Worm (Caenorhabditis elegans) whole organism, late embryonic: ENCODE data around the gene C55C3.3.

Experiments used
- ama-1 ChIP-seq: fragments of 150-350 bp; optimal IDR thresholded peaks from 2 replicates; lab custom pipeline; 2014
- ceh-24 ChIP-seq: sonication (generic microtip); optimal IDR thresholded peaks from 2 replicates; lab custom pipeline; 2016; ENCODE audit warnings: mild to moderate bottlenecking, missing genetic modification characterization, missing compliant biosample characterization
- dmd-4 ChIP-seq: sonication (generic microtip); optimal IDR thresholded peaks from 2 replicates; lab custom pipeline; 2016; ENCODE audit warnings: borderline replicate concordance, missing genetic modification characterization, missing compliant biosample characterization
- hlh-13 ChIP-seq: fragments of 200-800 bp; sonication (Bioruptor generic); optimal IDR thresholded peaks from 2 replicates; lab custom pipeline; 2018; ENCODE audit warnings: mild to moderate bottlenecking, missing genetic modification characterization, missing compliant biosample characterization
- hlh-8 ChIP-seq: sonication (generic microtip); optimal IDR thresholded peaks from 2 replicates; lab custom pipeline; 2016; ENCODE audit warnings: missing genotype, missing genetic modification characterization, missing compliant biosample characterization
- lin-11 ChIP-seq: fragments of 200-800 bp; sonication (Bioruptor generic); optimal IDR thresholded peaks from 2 replicates; lab custom pipeline; 2018; ENCODE audit warnings: mild to moderate bottlenecking, missing genetic modification characterization, missing compliant biosample characterization
- pag-3 ChIP-seq: sonication (generic microtip); optimal IDR thresholded peaks from 2 replicates; lab custom pipeline; 2016; ENCODE audit warnings: missing compliant biosample characterization, missing genetic modification characterization, borderline replicate concordance
- pha-4 ChIP-seq: fragments of 150-350 bp; optimal IDR thresholded peaks from 2 replicates; lab custom pipeline; 2018; ENCODE audit warnings: missing biosample characterization, missing genetic modification reagents, missing genetic modification characterization
- tbx-2 ChIP-seq: sonication (generic microtip); optimal IDR thresholded peaks from 2 replicates; lab custom pipeline; 2016; ENCODE audit warnings: missing genetic modification characterization, missing compliant biosample characterization
- ttx-3 ChIP-seq: sonication (generic microtip); optimal IDR thresholded peaks from 2 replicates; lab custom pipeline; 2016; ENCODE audit warnings: missing genetic modification reagents, missing genetic modification characterization, missing compliant biosample characterization

DNA sequence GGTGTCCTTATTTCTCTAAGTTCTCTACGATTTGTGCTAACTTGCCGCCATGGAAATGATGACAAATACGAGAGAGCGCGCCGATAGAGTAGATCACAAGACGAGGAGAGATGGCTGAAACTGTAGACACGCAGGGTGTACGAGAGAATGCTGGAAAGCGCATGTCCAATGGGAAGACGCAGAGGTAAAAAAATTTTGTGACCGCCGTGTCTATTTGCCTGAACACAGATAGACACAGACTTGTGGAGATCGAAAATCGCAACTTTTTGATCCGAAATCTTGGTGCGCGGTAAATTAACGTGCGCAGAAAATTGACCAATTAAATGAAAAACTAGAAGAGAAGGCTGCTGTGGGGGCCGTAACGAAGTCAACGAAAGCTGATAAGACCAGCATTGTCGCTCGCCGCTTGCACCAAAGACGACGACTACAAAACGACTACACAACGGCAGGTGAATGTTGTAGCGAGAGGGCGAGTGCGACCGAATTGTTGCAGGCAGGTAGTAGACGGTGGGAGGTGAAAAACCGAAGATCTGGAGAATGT lies 27.9 kb upstream of the C55C3.3 start:
- TF ChIP-seq tbx-2 (tag; lab: Kevin White, UChicago) (peak; percentile 50), hlh-8 (no peak), pag-3 (tag; lab: Kevin White, UChicago) (no peak), dmd-4 (tag; lab: Kevin White, UChicago) (no peak), ceh-24 (no peak), hlh-13 (GFP tag; lab: Kevin White, UChicago) (no peak), ama-1 (lab: Kevin White, UChicago) (no peak), lin-11 (no peak), ttx-3 (tag; lab: Kevin White, UChicago) (no peak), pha-4 (tag; lab: Kevin White, UChicago) (no peak)
